Worm (Caenorhabditis elegans) whole organism, L4 larva: ENCODE data around the gene Y70C5A.2.

Experiments used
- D1046.2 ChIP-seq: fragments of 200-800 bp; sonication (Bioruptor generic); IDR thresholded peaks from 2 replicates; pipeline ENCODE4 v1.3.6; 2022; ENCODE audit warnings: missing genetic modification characterization, missing compliant biosample characterization
- T26A8.4 ChIP-seq: fragments of 200-800 bp; sonication (Bioruptor generic); IDR thresholded peaks from 2 replicates; pipeline ENCODE4 v1.3.6; 2022; ENCODE audit warnings: missing genetic modification characterization, missing compliant biosample characterization
- Y105C5A.15 ChIP-seq: fragments of 200-800 bp; sonication (Bioruptor generic); IDR thresholded peaks from 2 replicates; pipeline ENCODE4 v1.3.6; 2022; ENCODE audit warnings: missing genetic modification characterization, missing compliant biosample characterization
- aha-1 ChIP-seq: fragments of 150-350 bp; peaks from one replicate; lab custom pipeline; 2014; ENCODE audit warnings: missing biosample characterization, missing genetic modification characterization
- arid-1 ChIP-seq: fragments of 200-800 bp; sonication (Bioruptor generic); conservative IDR thresholded peaks from 2 replicates; pipeline ENCODE4 v1.3.6; 2022; ENCODE audit warnings: missing genetic modification reagents, missing genetic modification characterization, missing compliant biosample characterization
- ceh-44 ChIP-seq: fragments of 200-800 bp; sonication (Bioruptor generic); IDR thresholded peaks from 2 replicates; pipeline ENCODE4 v1.3.6; 2022; ENCODE audit warnings: missing genetic modification reagents, missing genetic modification characterization, missing compliant biosample characterization
- ceh-82 ChIP-seq: sonication (generic microtip); optimal IDR thresholded peaks from 2 replicates; lab custom pipeline; 2017; ENCODE audit warnings: missing biosample characterization, missing genetic modification characterization
- ces-1 ChIP-seq: fragments of 150-350 bp; sonication (generic microtip); optimal IDR thresholded peaks from 4 replicates; lab custom pipeline; 2014; ENCODE audit warnings: missing biosample characterization, missing genetic modification reagents, missing genetic modification characterization
- ctbp-1 ChIP-seq: fragments of 200-800 bp; sonication (Bioruptor generic); IDR thresholded peaks from 2 replicates; pipeline ENCODE4 v1.3.6; 2022; ENCODE audit warnings: missing genetic modification reagents, missing genetic modification characterization, missing compliant biosample characterization
- daf-16 ChIP-seq, 3 experiments: sonication (generic microtip); optimal IDR thresholded peaks; 2 replicates each; lab custom pipeline; 2016 to 2017; ENCODE audit warnings: missing genetic modification characterization in 3 of 3, missing genetic modification reagents in 3 of 3, mild to moderate bottlenecking in 2 of 3, missing compliant biosample characterization in 2 of 3, missing biosample characterization in 1 of 3, moderate library complexity in 1 of 3
- daf-19 ChIP-seq: fragments of 200-800 bp; sonication (Bioruptor generic); conservative IDR thresholded peaks from 2 replicates; pipeline ENCODE4 v1.3.6; 2022; ENCODE audit warnings: missing genetic modification characterization, missing compliant biosample characterization
- dmd-6 ChIP-seq: fragments of 200-800 bp; sonication (Bioruptor generic); IDR thresholded peaks from 2 replicates; pipeline ENCODE4 v1.3.6; 2022; ENCODE audit warnings: missing genetic modification reagents, missing genetic modification characterization, missing compliant biosample characterization
- fkh-10 ChIP-seq: fragments of 150-350 bp; optimal IDR thresholded peaks from 2 replicates; lab custom pipeline; 2014; ENCODE audit warnings: missing biosample characterization, missing genetic modification reagents, missing genetic modification characterization
- hlh-11 ChIP-seq: fragments of 200-800 bp; sonication (Bioruptor generic); optimal IDR thresholded peaks from 2 replicates; lab custom pipeline; 2018; ENCODE audit warnings: mild to moderate bottlenecking, missing genetic modification characterization, missing compliant biosample characterization
- hlh-30 ChIP-seq: sonication (generic microtip); optimal IDR thresholded peaks from 2 replicates; lab custom pipeline; 2017; ENCODE audit warnings: antibody characterized with exemption, mild to moderate bottlenecking, missing genetic modification characterization, missing compliant biosample characterization; ENCODE audit not compliant: insufficient read depth
- jun-1 ChIP-seq: fragments of 150-350 bp; optimal IDR thresholded peaks from 2 replicates; lab custom pipeline; 2014; ENCODE audit warnings: missing biosample characterization, missing genetic modification reagents, missing genetic modification characterization
- lim-7 ChIP-seq: fragments of 200-800 bp; sonication (Bioruptor generic); IDR thresholded peaks from 2 replicates; pipeline ENCODE4 v1.3.6; 2022; ENCODE audit warnings: missing genetic modification characterization, missing compliant biosample characterization
- lin-1 ChIP-seq: fragments of 200-800 bp; sonication (Bioruptor generic); IDR thresholded peaks from 2 replicates; pipeline ENCODE4 v1.3.6; 2022; ENCODE audit warnings: missing genetic modification reagents, missing genetic modification characterization, missing compliant biosample characterization
- lin-38 ChIP-seq: fragments of 200-800 bp; sonication (Bioruptor generic); IDR thresholded peaks from 2 replicates; pipeline ENCODE4 v1.3.6; 2022; ENCODE audit warnings: missing genetic modification reagents, missing genetic modification characterization, missing compliant biosample characterization
- lin-39 ChIP-seq: fragments of 150-350 bp; optimal IDR thresholded peaks from 2 replicates; lab custom pipeline; 2014; ENCODE audit warnings: missing biosample characterization, missing genetic modification reagents, missing genetic modification characterization
- lir-3 ChIP-seq: sonication (generic microtip); optimal IDR thresholded peaks from 2 replicates; lab custom pipeline; 2016; ENCODE audit warnings: mild to moderate bottlenecking, missing genetic modification characterization, missing compliant biosample characterization
- lsy-2 ChIP-seq, 2 experiments: fragments of 150-350 bp in 1 of 2; sonication (generic microtip) in 1 of 2; optimal IDR thresholded peaks; 2 replicates each; lab custom pipeline; 2014 to 2017; ENCODE audit warnings: missing biosample characterization in 2 of 2, missing genetic modification characterization in 2 of 2
- madf-9 ChIP-seq: fragments of 200-800 bp; sonication (Bioruptor generic); conservative IDR thresholded peaks from 2 replicates; pipeline ENCODE4 v1.3.6; 2022; ENCODE audit warnings: missing genetic modification reagents, missing genetic modification characterization, missing compliant biosample characterization
- mdt-29 ChIP-seq: fragments of 200-800 bp; sonication (Bioruptor generic); IDR thresholded peaks from 2 replicates; pipeline ENCODE4 v1.3.6; 2022; ENCODE audit warnings: missing genetic modification reagents, missing genetic modification characterization, missing compliant biosample characterization
- nhr-11 ChIP-seq: fragments of 150-350 bp; optimal IDR thresholded peaks from 2 replicates; lab custom pipeline; 2014; ENCODE audit warnings: missing biosample characterization, missing genetic modification characterization
- nhr-111 ChIP-seq: fragments of 200-800 bp; sonication (Bioruptor generic); optimal IDR thresholded peaks from 2 replicates; lab custom pipeline; 2018; ENCODE audit warnings: mild to moderate bottlenecking, missing genetic modification characterization, missing compliant biosample characterization
- nhr-237 ChIP-seq: sonication (generic microtip); optimal IDR thresholded peaks from 2 replicates; lab custom pipeline; 2017; ENCODE audit warnings: missing biosample characterization, missing genetic modification characterization
- nhr-28 ChIP-seq: fragments of 150-350 bp; optimal IDR thresholded peaks from 2 replicates; lab custom pipeline; 2014; ENCODE audit warnings: missing biosample characterization, missing genetic modification characterization
- nhr-77 ChIP-seq: fragments of 150-350 bp; optimal IDR thresholded peaks from 2 replicates; lab custom pipeline; 2014; ENCODE audit warnings: missing biosample characterization, missing genetic modification characterization
- pha-4 ChIP-seq, 2 experiments: fragments of 150-350 bp in 1 of 2; fragments of 200-800 bp in 1 of 2; sonication (Bioruptor generic) in 1 of 2; IDR thresholded peaks in 1 of 2; optimal IDR thresholded peaks in 1 of 2; 2 replicates each; pipeline versions ENCODE4 v1.3.6 to Lab custom; 2014 to 2022; ENCODE audit warnings: missing genetic modification characterization in 2 of 2, missing genetic modification reagents in 2 of 2, missing biosample characterization in 1 of 2, missing compliant biosample characterization in 1 of 2
- php-3 ChIP-seq: fragments of 200-800 bp; sonication (Bioruptor generic); IDR thresholded peaks from 2 replicates; pipeline ENCODE4 v1.3.6; 2022; ENCODE audit warnings: missing genetic modification reagents, missing genetic modification characterization, missing compliant biosample characterization
- pqm-1 ChIP-seq: sonication (generic microtip); optimal IDR thresholded peaks from 2 replicates; lab custom pipeline; 2017; ENCODE audit warnings: missing biosample characterization, missing genetic modification characterization
- saeg-2 ChIP-seq: fragments of 200-800 bp; sonication (Bioruptor generic); IDR thresholded peaks from 2 replicates; pipeline ENCODE4 v1.3.6; 2022; ENCODE audit warnings: missing genetic modification reagents, missing genetic modification characterization, missing compliant biosample characterization
- set-16 ChIP-seq: fragments of 200-800 bp; sonication (Bioruptor generic); IDR thresholded peaks from 2 replicates; pipeline ENCODE4 v1.3.6; 2022; ENCODE audit warnings: missing genetic modification reagents, missing genetic modification characterization, missing compliant biosample characterization
- spr-3 ChIP-seq: fragments of 200-800 bp; sonication (Bioruptor generic); optimal IDR thresholded peaks from 2 replicates; lab custom pipeline; 2018; ENCODE audit warnings: mild to moderate bottlenecking, missing genetic modification characterization, missing compliant biosample characterization
- tag-97 ChIP-seq: fragments of 200-800 bp; sonication (Bioruptor generic); IDR thresholded peaks from 2 replicates; pipeline ENCODE4 v1.3.6; 2022; ENCODE audit warnings: missing genetic modification characterization, missing compliant biosample characterization
- unc-62 ChIP-seq, 3 experiments: fragments of 150-350 bp in 1 of 3; sonication (generic microtip); optimal IDR thresholded peaks in 2 of 3; peaks in 1 of 3; 1 replicate in 1 of 3; 2 replicates in 2 of 3; lab custom pipeline; 2014 to 2017; ENCODE audit warnings: missing biosample characterization in 3 of 3, missing genetic modification characterization in 3 of 3, missing genetic modification reagents in 3 of 3, missing genotype in 1 of 3
- vab-7 ChIP-seq: fragments of 200-800 bp; sonication (Bioruptor generic); IDR thresholded peaks from 2 replicates; pipeline ENCODE4 v1.3.6; 2022; ENCODE audit warnings: missing genetic modification reagents, missing genetic modification characterization, missing compliant biosample characterization
- zag-1 ChIP-seq: fragments of 150-350 bp; optimal IDR thresholded peaks from 2 replicates; lab custom pipeline; 2014; ENCODE audit warnings: missing biosample characterization, missing genetic modification characterization
- zfp-2 ChIP-seq: sonication (generic microtip); optimal IDR thresholded peaks from 2 replicates; lab custom pipeline; 2016; ENCODE audit warnings: mild to moderate bottlenecking, missing genetic modification characterization, missing compliant biosample characterization

Y70C5A.2 gene

ce11 chrV:16629600-16629999 is 6.6 kb upstream of the Y70C5A.2 start, which contains the start of gene srd-21:
srd-21 (plus strand) TSS chrV:16629900.
- TF ChIP-seq zag-1 (tag; lab: Kevin White, UChicago) (no peak), ceh-82 (tag; lab: Kevin White, UChicago) (no peak), T26A8.4 (GFP tag; lab: Robert Waterston, UW) (no peak), aha-1 (tag; lab: Kevin White, UChicago) (peak; percentile 58), unc-62 (GFP tag; optimal IDR thresholded peaks at IDR 0.05 in 1 of 2; lab: Kevin White, UChicago) (peak in 1 of 2 experiments; percentile 27), unc-62 (tag; optimal IDR thresholded peaks at IDR 0.05; lab: Kevin White, UChicago) (no peak), saeg-2 (GFP tag; lab: Robert Waterston, UW) (no peak)

DNA sequence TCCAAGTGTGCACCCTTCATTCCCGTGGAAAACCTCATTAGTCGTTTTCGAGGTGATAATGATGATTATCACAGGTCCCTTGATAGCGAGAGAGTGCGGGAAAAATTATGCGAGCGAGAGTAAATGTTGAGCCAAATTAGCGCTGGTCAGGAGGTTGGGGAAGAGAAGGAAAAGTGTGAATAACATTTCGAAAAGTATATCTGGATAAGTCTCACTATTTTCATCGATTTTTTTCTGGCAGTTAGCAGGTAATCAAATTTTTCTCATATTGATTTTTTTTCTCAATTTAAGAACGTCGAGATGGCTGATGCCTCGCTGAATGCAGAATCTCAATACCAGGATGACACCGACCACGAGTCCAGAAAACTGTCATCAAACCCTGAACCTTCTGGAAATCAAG is 6.0 kb upstream of the Y70C5A.2 start, which contains the start of gene W06G6.2:
TSS of gene W06G6.2 (plus strand) at position 301 of the 400 bp plus-strand sequence.
- TF ChIP-seq daf-16 (GFP tag; optimal IDR thresholded peaks at IDR 0.05; lab: Kevin White, UChicago) (no peak), daf-16 (tag; optimal IDR thresholded peaks at IDR 0.05; lab: Kevin White, UChicago) (no peak), nhr-237 (tag; lab: Kevin White, UChicago) (no peak), nhr-77 (tag; lab: Kevin White, UChicago) (no peak), pqm-1 (tag; lab: Kevin White, UChicago) (no peak), lin-38 (GFP tag; lab: Robert Waterston, UW) (no peak), ctbp-1 (no peak), set-16 (GFP tag; lab: Robert Waterston, UW) (no peak), ceh-44 (GFP tag; lab: Robert Waterston, UW) (no peak), mdt-29 (GFP tag; lab: Robert Waterston, UW) (no peak), aha-1 (tag; lab: Kevin White, UChicago) (no peak), madf-9 (GFP tag; lab: Robert Waterston, UW) (no peak), lin-39 (tag; lab: Kevin White, UChicago) (no peak), jun-1 (tag; lab: Kevin White, UChicago) (no peak), lir-3 (tag; lab: Kevin White, UChicago) (no peak), daf-19 (GFP tag; lab: Robert Waterston, UW) (no peak), dmd-6 (GFP tag; lab: Robert Waterston, UW) (no peak), pha-4 (GFP tag; IDR thresholded peaks at IDR 0.05; lab: Robert Waterston, UW) (no peak), pha-4 (tag; optimal IDR thresholded peaks at IDR 0.05; lab: Kevin White, UChicago) (no peak), tag-97 (GFP tag; lab: Robert Waterston, UW) (no peak), fkh-10 (no peak), nhr-11 (tag; lab: Kevin White, UChicago) (no peak)

DNA sequence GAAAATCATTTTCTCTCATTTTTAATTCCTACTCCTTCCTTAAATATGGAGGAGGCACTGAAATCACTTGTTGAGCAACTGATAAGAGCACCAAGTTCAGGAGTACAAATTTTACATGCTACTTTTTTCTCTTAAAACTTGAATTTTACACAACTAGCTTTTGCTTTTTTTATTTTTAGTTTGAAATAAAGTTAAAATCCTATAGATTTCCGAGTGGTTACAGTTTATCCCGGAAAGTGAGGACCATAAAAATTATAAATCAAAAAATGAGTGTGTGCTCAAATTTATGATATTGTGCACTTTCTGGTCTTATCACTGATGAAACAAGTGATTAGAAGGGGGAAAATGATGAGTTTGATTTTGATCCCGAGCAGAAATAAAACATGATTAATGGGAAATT is 5.0 kb upstream of the Y70C5A.2 start, which contains the start of gene oac-53:
TSS of gene oac-53 (minus strand) at position 9 of the 400 bp plus-strand sequence.
- TF ChIP-seq php-3 (GFP tag; lab: Robert Waterston, UW) (peak; percentile 59; the same call in 1 of the 2 replicates), pqm-1 (tag; lab: Kevin White, UChicago) (peak; percentile 62), nhr-28 (peak; percentile 7), Y105C5A.15 (GFP tag; lab: Robert Waterston, UW) (no peak), hlh-11 (tag; lab: Kevin White, UChicago) (peak; percentile 4)

- peak; percentile 33 for TF ChIP-seq spr-3
- no peak for TF ChIP-seq ces-1 (GFP tag; lab: Kevin White, UChicago)
- no peak for TF ChIP-seq lin-1 (GFP tag; lab: Robert Waterston, UW)
- 0 out of 2 replicates have a peak, but pooled peaks have one; percentile 53 for TF ChIP-seq D1046.2 (GFP tag; lab: Robert Waterston, UW)
- no peak for TF ChIP-seq lsy-2 (tag; optimal IDR thresholded peaks at IDR 0.05; lab: Kevin White, UChicago)
- TF ChIP-seq arid-1 (GFP tag; lab: Robert Waterston, UW) = peak; percentile 49; the same call in 1 of the 2 replicates
- TF ChIP-seq nhr-77 (tag; lab: Kevin White, UChicago) = no peak
- TF ChIP-seq nhr-111 = peak; percentile 1
- TF ChIP-seq hlh-30 (tag; lab: Kevin White, UChicago) = no peak
- 0 out of 2 replicates have a peak, but pooled peaks have one; percentile 26 for TF ChIP-seq mdt-29 (GFP tag; lab: Robert Waterston, UW)
- peak; percentile 54; the same call in 1 of the 2 replicates for TF ChIP-seq vab-7
- no peak for TF ChIP-seq zfp-2 (tag; lab: Kevin White, UChicago)
- peak; percentile 77 for TF ChIP-seq lim-7
- TF ChIP-seq dmd-6 (GFP tag; lab: Robert Waterston, UW) = peak; percentile 38
- TF ChIP-seq T26A8.4 (GFP tag; lab: Robert Waterston, UW) = peak; percentile 27; the same call in 1 of the 2 replicates
- no peak for TF ChIP-seq daf-16 (GFP tag; optimal IDR thresholded peaks at IDR 0.05; lab: Kevin White, UChicago)
- TF ChIP-seq daf-16 (tag; optimal IDR thresholded peaks at IDR 0.05; lab: Kevin White, UChicago) = no peak
These were observed 1.1 kb downstream of the Y70C5A.2 start for ce11 chrV:16621894-16622293.
